Worm (Caenorhabditis elegans) whole organism, L4/young adult: ENCODE data around the gene B0507.4.

Experiments
- dao-5 ChIP-seq: sonication (generic microtip); optimal IDR thresholded peaks from 2 replicates; lab custom pipeline; 2016; ENCODE audit warnings: missing genotype, missing genetic modification characterization, moderate library complexity, missing compliant biosample characterization
- him-1 ChIP-seq: sonication (generic microtip); optimal IDR thresholded peaks from 2 replicates; lab custom pipeline; 2016; ENCODE audit warnings: missing genotype, missing genetic modification reagents, missing genetic modification characterization, missing compliant biosample characterization

ce11 chrV:8789345-8789744 is 34.6 kb downstream of the B0507.4 start:
- TF ChIP-seq him-1 (no peak), dao-5 (tag; lab: Kevin White, UChicago) (no peak)
